Worm (Caenorhabditis elegans) whole organism, L2 larva: Measurements from ENCODE around the gene shl-1.

Experiments used
- Y55F3AM.14 ChIP-seq: fragments of 200-800 bp; sonication (Bioruptor generic); optimal IDR thresholded peaks from 2 replicates; lab custom pipeline; 2018; ENCODE audit warnings: mild to moderate bottlenecking, missing genetic modification characterization, missing compliant biosample characterization
- aly-2 ChIP-seq: fragments of 150-350 bp; optimal IDR thresholded peaks from 2 replicates; lab custom pipeline; 2014; ENCODE audit warnings: missing biosample characterization, missing genetic modification characterization
- ceh-82 ChIP-seq: fragments of 150-350 bp; optimal IDR thresholded peaks from 2 replicates; lab custom pipeline; 2014; ENCODE audit warnings: missing biosample characterization, missing genetic modification characterization
- egl-27 ChIP-seq: sonication (generic microtip); optimal IDR thresholded peaks from 3 replicates; lab custom pipeline; 2017; ENCODE audit warnings: missing biosample characterization, missing genetic modification reagents, missing genetic modification characterization
- elt-3 ChIP-seq: sonication (generic microtip); optimal IDR thresholded peaks from 2 replicates; lab custom pipeline; 2017; ENCODE audit warnings: missing biosample characterization, missing genetic modification characterization
- lsy-2 ChIP-seq, 2 experiments: fragments of 150-350 bp in 1 of 2; sonication (generic microtip) in 1 of 2; optimal IDR thresholded peaks; 2 replicates each; lab custom pipeline; 2014 to 2017; ENCODE audit warnings: missing biosample characterization in 2 of 2, missing genetic modification characterization in 2 of 2
- nhr-11 ChIP-seq: fragments of 150-350 bp; optimal IDR thresholded peaks from 2 replicates; lab custom pipeline; 2014; ENCODE audit warnings: missing biosample characterization, missing genetic modification characterization
- nhr-12 ChIP-seq: fragments of 150-350 bp; optimal IDR thresholded peaks from 2 replicates; lab custom pipeline; 2014; ENCODE audit warnings: missing biosample characterization, missing genetic modification characterization
- nhr-23 ChIP-seq: fragments of 150-350 bp; optimal IDR thresholded peaks from 2 replicates; lab custom pipeline; 2014; ENCODE audit warnings: missing biosample characterization, missing genetic modification reagents, missing genetic modification characterization
- nhr-25 ChIP-seq: fragments of 150-350 bp; sonication (generic microtip); optimal IDR thresholded peaks from 3 replicates; lab custom pipeline; 2014; ENCODE audit warnings: missing biosample characterization, missing genetic modification characterization
- nhr-77 ChIP-seq: fragments of 150-350 bp; optimal IDR thresholded peaks from 2 replicates; lab custom pipeline; 2014; ENCODE audit warnings: missing biosample characterization, missing genetic modification characterization
- snpc-4 ChIP-seq: fragments of 150-350 bp; optimal IDR thresholded peaks from 2 replicates; lab custom pipeline; 2014; ENCODE audit warnings: missing biosample characterization, missing genetic modification characterization
- unc-55 ChIP-seq: fragments of 150-350 bp; sonication (generic microtip); optimal IDR thresholded peaks from 3 replicates; lab custom pipeline; 2014; ENCODE audit warnings: missing biosample characterization, missing genetic modification reagents, missing genetic modification characterization
- ztf-11 ChIP-seq: sonication (generic microtip); optimal IDR thresholded peaks from 2 replicates; lab custom pipeline; 2017; ENCODE audit warnings: missing biosample characterization, missing genetic modification characterization

- no peak for TF ChIP-seq nhr-12 (tag; lab: Kevin White, UChicago)
- TF ChIP-seq unc-55 (GFP tag; lab: Kevin White, UChicago) = no peak
- TF ChIP-seq egl-27 = no peak
- no peak for TF ChIP-seq aly-2
- no peak for TF ChIP-seq nhr-11 (tag; lab: Kevin White, UChicago)
- TF ChIP-seq nhr-77 (tag; lab: Kevin White, UChicago) = no peak
- no peak for TF ChIP-seq ceh-82 (tag; lab: Kevin White, UChicago)
- no peak for TF ChIP-seq nhr-23 (tag; lab: Kevin White, UChicago)
- no peak for TF ChIP-seq nhr-25 (tag; lab: Kevin White, UChicago)
- TF ChIP-seq lsy-2 (tag; optimal IDR thresholded peaks at IDR 0.05; lab: Kevin White, UChicago) = no peak
- no peak for TF ChIP-seq Y55F3AM.14
- no peak for TF ChIP-seq elt-3 (tag; lab: Kevin White, UChicago)
- no peak for TF ChIP-seq ztf-11
- no peak for TF ChIP-seq snpc-4 (tag; lab: Kevin White, UChicago)
Observed at ce11 chrIV:6366032-6366431, 17.8 kb downstream of the shl-1 start.
